Worm (Caenorhabditis elegans) whole organism, midembryonic: ENCODE measurements around the gene srh-30.
A peak's percentile ranks its signal among the peaks of the same experiment; 100 is the strongest.

Experiments used
- T22C8.4 ChIP-seq: fragments of 200-800 bp; sonication (Bioruptor generic); IDR thresholded peaks from 2 replicates; pipeline ENCODE4 v1.3.6; 2022; ENCODE audit warnings: missing genetic modification characterization, missing compliant biosample characterization
- cog-1 ChIP-seq: sonication (generic microtip); optimal IDR thresholded peaks from 2 replicates; lab custom pipeline; 2016; ENCODE audit warnings: missing genetic modification characterization, missing compliant biosample characterization
- flt-1 ChIP-seq: fragments of 200-800 bp; sonication (Bioruptor generic); IDR thresholded peaks from 2 replicates; pipeline ENCODE4 v1.3.6; 2022; ENCODE audit warnings: missing genetic modification characterization, missing compliant biosample characterization
- med-1 ChIP-seq: sonication (generic microtip); optimal IDR thresholded peaks from 2 replicates; lab custom pipeline; 2017; ENCODE audit warnings: missing genetic modification characterization, mild to moderate bottlenecking, missing compliant biosample characterization, antibody characterized with exemption, missing genetic modification reagents; ENCODE audit not compliant: insufficient read depth
- ref-1 ChIP-seq: fragments of 200-800 bp; sonication (Bioruptor generic); conservative IDR thresholded peaks from 2 replicates; pipeline ENCODE4 v1.3.6; 2022; ENCODE audit warnings: missing genetic modification reagents, missing genetic modification characterization, missing compliant biosample characterization
- tab-1 ChIP-seq: fragments of 200-800 bp; sonication (Bioruptor generic); IDR thresholded peaks from 2 replicates; pipeline ENCODE4 v1.3.6; 2022; ENCODE audit warnings: missing genetic modification characterization, missing compliant biosample characterization
- ztf-23 ChIP-seq: fragments of 200-800 bp; sonication (Bioruptor generic); IDR thresholded peaks from 2 replicates; pipeline ENCODE4 v1.3.6; 2022; ENCODE audit warnings: missing genetic modification reagents, missing genetic modification characterization, missing compliant biosample characterization

- TF ChIP-seq flt-1 (GFP tag; lab: Robert Waterston, UW) (peak; percentile 62), tab-1 (GFP tag; lab: Robert Waterston, UW) (peak; percentile 66; the same call in 1 of the 2 replicates), T22C8.4 (GFP tag; lab: Robert Waterston, UW) (no peak), med-1 (GFP tag; lab: Kevin White, UChicago) (peak; percentile 72), ztf-23 (peak; percentile 51; the same call in 1 of the 2 replicates), ref-1 (GFP tag; lab: Robert Waterston, UW) (no peak), cog-1 (tag; lab: Kevin White, UChicago) (no peak)
Measured at ce11 chrV:6784853-6785492, 13.4 kb upstream of the srh-30 start, which contains the start of the genes spn-4 and spe-39.
